Worm (Caenorhabditis elegans): ENCODE measurements around the gene algn-2.

Gene algn-2

DNA sequence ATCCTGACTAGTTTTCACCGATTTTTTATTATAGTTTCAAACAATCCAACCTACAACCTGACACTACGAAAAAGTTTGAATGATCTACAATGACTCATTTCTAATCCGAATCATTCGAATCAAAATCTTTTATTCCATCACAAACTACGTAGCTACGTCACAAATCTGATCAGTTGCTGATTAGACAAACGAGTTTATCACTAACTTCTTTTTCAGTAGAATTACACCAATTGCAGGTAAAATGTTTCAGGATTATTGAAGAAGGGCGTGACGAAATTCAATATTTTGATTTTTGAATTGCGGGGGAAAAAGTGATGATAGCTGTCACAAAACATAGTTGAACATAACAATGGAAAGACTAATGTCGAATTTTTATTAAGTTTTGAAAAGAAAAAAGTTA is 33.5 kb upstream of the algn-2 start:
- TF ChIP-seq fkh-10 (GFP tag; optimal IDR thresholded peaks at IDR 0.05) (no peak), ztf-4 (tag; optimal IDR thresholded peaks at IDR 0.05) (no peak), daf-12 (tag; optimal IDR thresholded peaks at IDR 0.05) (no peak), ama-1 (optimal IDR thresholded peaks at IDR 0.05) (no peak), fkh-2 (tag; optimal IDR thresholded peaks at IDR 0.05) (no peak), ceh-28 (tag; optimal IDR thresholded peaks at IDR 0.05) (no peak), mml-1 (tag; optimal IDR thresholded peaks at IDR 0.05) (no peak), eor-1 (tag; optimal IDR thresholded peaks at IDR 0.05) (no peak), nhr-67 (tag; optimal IDR thresholded peaks at IDR 0.05) (no peak), elt-3 (tag; optimal IDR thresholded peaks at IDR 0.05) (no peak), nfya-1 (tag; optimal IDR thresholded peaks at IDR 0.05; ENCODE audit: insufficient read depth) (no peak), tbx-2 (tag; optimal IDR thresholded peaks at IDR 0.05) (no peak), ceh-9 (tag; optimal IDR thresholded peaks at IDR 0.05) (no peak), nhr-76 (tag; optimal IDR thresholded peaks at IDR 0.05) (no peak), nhr-11 (tag; optimal IDR thresholded peaks at IDR 0.05) (no peak), pqm-1 (tag; optimal IDR thresholded peaks at IDR 0.05) (no peak), elt-1 (tag; optimal IDR thresholded peaks at IDR 0.05) (no peak), mdl-1 (tag; optimal IDR thresholded peaks at IDR 0.05) (no peak)

- TF ChIP-seq lin-15B (tag; optimal IDR thresholded peaks at IDR 0.05) (no peak), nhr-11 (tag; optimal IDR thresholded peaks at IDR 0.05) (no peak), mdl-1 (tag; optimal IDR thresholded peaks at IDR 0.05) (no peak), fkh-2 (tag; optimal IDR thresholded peaks at IDR 0.05) (no peak), ceh-16 (tag; optimal IDR thresholded peaks at IDR 0.05) (no peak), nhr-67 (tag; optimal IDR thresholded peaks at IDR 0.05) (no peak), tbx-2 (tag; optimal IDR thresholded peaks at IDR 0.05) (no peak), lsy-12 (tag; optimal IDR thresholded peaks at IDR 0.05) (no peak), nhr-25 (tag; optimal IDR thresholded peaks at IDR 0.05) (no peak), pha-4 (tag; optimal IDR thresholded peaks at IDR 0.05) (no peak), mml-1 (tag; optimal IDR thresholded peaks at IDR 0.05) (no peak), nfya-1 (tag; optimal IDR thresholded peaks at IDR 0.05; ENCODE audit: insufficient read depth) (no peak), unc-39 (tag; optimal IDR thresholded peaks at IDR 0.05) (no peak)
These were observed 32.7 kb upstream of the algn-2 start for ce11 chrII:5342412-5342811.

ce11 chrII:5344775-5345174 is 30.3 kb upstream of the algn-2 start, which contains the start of gene F09E5.14:
Gene F09E5.14, minus strand, starts transcription at chrII:5344875.
- TF ChIP-seq sea-2 (GFP tag; optimal IDR thresholded peaks at IDR 0.05) (no peak), nhr-67 (tag; optimal IDR thresholded peaks at IDR 0.05) (no peak), ama-1 (optimal IDR thresholded peaks at IDR 0.05) (no peak), ceh-82 (tag; optimal IDR thresholded peaks at IDR 0.05) (no peak), daf-12 (tag; optimal IDR thresholded peaks at IDR 0.05) (no peak), nhr-23 (tag; optimal IDR thresholded peaks at IDR 0.05) (no peak), R02D3.7 (tag; optimal IDR thresholded peaks at IDR 0.05) (no peak), elt-2 (tag; optimal IDR thresholded peaks at IDR 0.05) (no peak), nhr-237 (tag; optimal IDR thresholded peaks at IDR 0.05) (no peak), nhr-28 (tag; optimal IDR thresholded peaks at IDR 0.05) (no peak), aly-2 (tag; optimal IDR thresholded peaks at IDR 0.05) (no peak)

- peak; percentile 72 for TF ChIP-seq pha-4 (tag; optimal IDR thresholded peaks at IDR 0.05)
- TF ChIP-seq ceh-28 (tag; optimal IDR thresholded peaks at IDR 0.05) = peak; percentile 42
- peak; percentile 19 for TF ChIP-seq ceh-82 (tag; optimal IDR thresholded peaks at IDR 0.05)
- TF ChIP-seq elt-2 (tag; optimal IDR thresholded peaks at IDR 0.05) = peak; percentile 62
- peak; percentile 61 for TF ChIP-seq R02D3.7 (tag; optimal IDR thresholded peaks at IDR 0.05)
- TF ChIP-seq nhr-23 (tag; optimal IDR thresholded peaks at IDR 0.05) = peak; percentile 74
- peak; percentile 52 for TF ChIP-seq lin-39 (tag; optimal IDR thresholded peaks at IDR 0.05)
- peak; percentile 57 for TF ChIP-seq nhr-25 (tag; optimal IDR thresholded peaks at IDR 0.05)
- TF ChIP-seq nhr-43 (tag; optimal IDR thresholded peaks at IDR 0.05; ENCODE audit: poor library complexity, severe bottlenecking) = peak; percentile 43
- peak; percentile 11 for TF ChIP-seq egl-5 (tag; optimal IDR thresholded peaks at IDR 0.05)
- TF ChIP-seq lin-15B (tag; optimal IDR thresholded peaks at IDR 0.05) = peak; percentile 47
- peak; percentile 74 for TF ChIP-seq nfya-1 (tag; optimal IDR thresholded peaks at IDR 0.05; ENCODE audit: insufficient read depth)
- peak; percentile 31 for TF ChIP-seq jun-1 (tag; optimal IDR thresholded peaks at IDR 0.05)
These were observed 28.7 kb upstream of the algn-2 start for ce11 chrII:5346350-5346749.

Measured in whole organism, L3 larva.